Worm (Caenorhabditis elegans) whole organism, L4/young adult: ENCODE data around the gene nhr-114.

ENCODE experiments used
- W03F9.2 ChIP-seq: fragments of 150-350 bp; optimal IDR thresholded peaks from 2 replicates; lab custom pipeline; 2014; ENCODE audit warnings: missing biosample characterization, missing genetic modification characterization
- dao-5 ChIP-seq: sonication (generic microtip); optimal IDR thresholded peaks from 2 replicates; lab custom pipeline; 2016; ENCODE audit warnings: missing genotype, missing genetic modification characterization, moderate library complexity, missing compliant biosample characterization
- him-1 ChIP-seq: sonication (generic microtip); optimal IDR thresholded peaks from 2 replicates; lab custom pipeline; 2016; ENCODE audit warnings: missing genotype, missing genetic modification reagents, missing genetic modification characterization, missing compliant biosample characterization

DNA sequence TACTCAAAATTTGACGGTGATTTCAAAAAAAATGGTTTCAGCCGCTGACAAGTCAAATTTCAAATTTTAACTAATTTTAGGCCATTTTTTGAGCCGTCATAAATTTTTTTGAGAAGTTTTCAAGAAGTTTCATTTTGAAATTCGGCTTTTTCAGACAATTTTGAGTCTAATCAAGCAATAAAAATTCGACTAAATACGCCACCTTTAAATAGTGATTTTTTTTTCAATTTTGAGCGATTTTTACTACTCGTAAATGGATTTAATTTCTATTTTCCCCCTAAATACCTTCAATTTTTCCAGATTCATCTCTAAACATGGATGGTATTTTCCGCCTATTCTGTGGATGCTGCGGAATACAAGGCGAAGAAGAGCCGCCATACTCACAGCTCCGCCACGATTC lies 42.8 kb upstream of the nhr-114 start, which contains the start of gene Y45G5AL.1:
- TF ChIP-seq W03F9.2 (tag; lab: Kevin White, UChicago), result no peak
- TF ChIP-seq him-1 (tag; lab: Kevin White, UChicago), result no peak
- TF ChIP-seq dao-5 (tag; lab: Kevin White, UChicago), result no peak
